Fruit fly (Drosophila melanogaster): ENCODE measurements around the gene CG12659.
A peak's percentile ranks its signal among the peaks of the same experiment; 100 is the strongest.

- no peak for TF ChIP-seq CG32006 (GFP tag; optimal IDR thresholded peaks at IDR 0.05)
- peak; percentile 84 for TF ChIP-seq Eip78C (GFP tag)
These were observed 32.8 kb downstream of the CG12659 start, which contains the start of gene IntS4 for dm6 chrX:8558762-8559172.
